Fruit fly (Drosophila melanogaster): Measurements from ENCODE around the gene oc.

The oc gene

dm6 chrX:8616280-8616679, 34.2 kb downstream of the oc start:
- TF ChIP-seq ttk (optimal IDR thresholded peaks at IDR 0.05) (no peak), Myc (optimal IDR thresholded peaks at IDR 0.05) (no peak), psq (optimal IDR thresholded peaks at IDR 0.05) (no peak), h (optimal IDR thresholded peaks at IDR 0.05) (no peak), insv (optimal IDR thresholded peaks at IDR 0.05) (no peak), Sin3A (optimal IDR thresholded peaks at IDR 0.05) (no peak)

- no peak for TF ChIP-seq h (optimal IDR thresholded peaks at IDR 0.05)
- no peak for TF ChIP-seq insv (optimal IDR thresholded peaks at IDR 0.05)
- TF ChIP-seq Myc (optimal IDR thresholded peaks at IDR 0.05): no peak
- no peak for TF ChIP-seq psq (optimal IDR thresholded peaks at IDR 0.05)
- TF ChIP-seq Sin3A (optimal IDR thresholded peaks at IDR 0.05): no peak
- no peak for TF ChIP-seq ttk (optimal IDR thresholded peaks at IDR 0.05)
Measured at dm6 chrX:8607902-8608301, 42.6 kb downstream of the oc start.

- TF ChIP-seq insv (optimal IDR thresholded peaks at IDR 0.05): no peak
- TF ChIP-seq psq (optimal IDR thresholded peaks at IDR 0.05): no peak
- TF ChIP-seq Sin3A (optimal IDR thresholded peaks at IDR 0.05): no peak
- TF ChIP-seq h (optimal IDR thresholded peaks at IDR 0.05): no peak
Measured at dm6 chrX:8606206-8606605, 44.3 kb downstream of the oc start, which contains the start of gene Caf1-180. Gene Caf1-180, minus strand, starts transcription at chrX:8606304.

dm6 chrX:8601165-8601564, 49.3 kb downstream of the oc start:
- no peak for TF ChIP-seq psq (optimal IDR thresholded peaks at IDR 0.05)
- TF ChIP-seq Myc (optimal IDR thresholded peaks at IDR 0.05): no peak
- TF ChIP-seq h (optimal IDR thresholded peaks at IDR 0.05): no peak
- no peak for TF ChIP-seq ttk (optimal IDR thresholded peaks at IDR 0.05)
- TF ChIP-seq insv (optimal IDR thresholded peaks at IDR 0.05): no peak
- no peak for TF ChIP-seq Sin3A (optimal IDR thresholded peaks at IDR 0.05)

dm6 chrX:8593159-8593476, 57.4 kb downstream of the oc start:
- TF ChIP-seq psq (optimal IDR thresholded peaks at IDR 0.05): no peak
- no peak for TF ChIP-seq Myc (optimal IDR thresholded peaks at IDR 0.05)
- no peak for TF ChIP-seq ttk (optimal IDR thresholded peaks at IDR 0.05)
- no peak for TF ChIP-seq h (optimal IDR thresholded peaks at IDR 0.05)
- TF ChIP-seq Sin3A (optimal IDR thresholded peaks at IDR 0.05): no peak
- TF ChIP-seq insv (optimal IDR thresholded peaks at IDR 0.05): no peak

- no peak for TF ChIP-seq psq (optimal IDR thresholded peaks at IDR 0.05)
- no peak for TF ChIP-seq insv (optimal IDR thresholded peaks at IDR 0.05)
- no peak for TF ChIP-seq Myc (optimal IDR thresholded peaks at IDR 0.05)
- no peak for TF ChIP-seq h (optimal IDR thresholded peaks at IDR 0.05)
- TF ChIP-seq Sin3A (optimal IDR thresholded peaks at IDR 0.05): no peak
- TF ChIP-seq ttk (optimal IDR thresholded peaks at IDR 0.05): no peak
Measured at dm6 chrX:8592437-8593158, 57.9 kb downstream of the oc start.

- no peak for TF ChIP-seq psq (optimal IDR thresholded peaks at IDR 0.05)
- no peak for TF ChIP-seq h (optimal IDR thresholded peaks at IDR 0.05)
- TF ChIP-seq Sin3A (optimal IDR thresholded peaks at IDR 0.05): no peak
- no peak for TF ChIP-seq Myc (optimal IDR thresholded peaks at IDR 0.05)
Measured at dm6 chrX:8591685-8592127, 58.8 kb downstream of the oc start, which contains the start of the genes CG12659 and Crag. Gene CG12659, minus strand, starts transcription at chrX:8591729. Gene Crag, plus strand, starts transcription at chrX:8592031.

dm6 chrX:8588607-8589171, 61.8 kb downstream of the oc start, which contains the start of gene CG12081:
Gene CG12081, plus strand, starts transcription at chrX:8588811.
- TF ChIP-seq Myc (optimal IDR thresholded peaks at IDR 0.05): no peak

dm6 chrX:8583159-8583558, 67.3 kb downstream of the oc start:
- TF ChIP-seq insv (optimal IDR thresholded peaks at IDR 0.05): no peak
- no peak for TF ChIP-seq ttk (optimal IDR thresholded peaks at IDR 0.05)
- no peak for TF ChIP-seq Myc (optimal IDR thresholded peaks at IDR 0.05)
- no peak for TF ChIP-seq h (optimal IDR thresholded peaks at IDR 0.05)
- TF ChIP-seq psq (optimal IDR thresholded peaks at IDR 0.05): no peak
- TF ChIP-seq Sin3A (optimal IDR thresholded peaks at IDR 0.05): no peak

dm6 chrX:8580794-8581193, 69.7 kb downstream of the oc start:
- no peak for TF ChIP-seq Myc (optimal IDR thresholded peaks at IDR 0.05)
- no peak for TF ChIP-seq insv (optimal IDR thresholded peaks at IDR 0.05)
- no peak for TF ChIP-seq Sin3A (optimal IDR thresholded peaks at IDR 0.05)
- no peak for TF ChIP-seq psq (optimal IDR thresholded peaks at IDR 0.05)
- TF ChIP-seq h (optimal IDR thresholded peaks at IDR 0.05): no peak
- no peak for TF ChIP-seq ttk (optimal IDR thresholded peaks at IDR 0.05)

All from Kc167 (cell line).